Fruit fly (Drosophila melanogaster) whole organism, embryonic: ENCODE results near the gene CG31949.

Source experiments
- B-H1 ChIP-seq: fragments of 200-800 bp; sonication (Bioruptor generic); IDR thresholded peaks from 3 replicates; pipeline ENCODE4 v1.3.6; 2022; ENCODE audit warnings: missing biosample characterization, missing genetic modification characterization
- PHDP ChIP-seq: fragments of 200-800 bp; sonication (Bioruptor generic); optimal IDR thresholded peaks from 3 replicates; lab custom pipeline; 2018; ENCODE audit warnings: missing biosample characterization, mild to moderate bottlenecking, missing genetic modification characterization, moderate library complexity
- Usf ChIP-seq: fragments of 200-800 bp; sonication (Bioruptor generic); optimal IDR thresholded peaks from 2 replicates; lab custom pipeline; 2017; ENCODE audit warnings: missing genotype, missing biosample characterization, missing genetic modification characterization
- crc ChIP-seq: fragments of 200-800 bp; sonication (Bioruptor generic); optimal IDR thresholded peaks from 2 replicates; lab custom pipeline; 2016; ENCODE audit warnings: missing biosample characterization, missing genetic modification characterization
- dan ChIP-seq: fragments of 200-800 bp; sonication (Bioruptor generic); IDR thresholded peaks from 2 replicates; pipeline ENCODE4 v1.3.6; 2022; ENCODE audit warnings: missing biosample characterization, missing genetic modification characterization
- otp ChIP-seq: fragments of 200-800 bp; sonication (Bioruptor generic); IDR thresholded peaks from 3 replicates; pipeline ENCODE4, ENCODE4 v1.3.6; 2022; ENCODE audit warnings: missing biosample characterization, missing genetic modification characterization

dm6 chr2L:2348479-2348878 is 48.6 kb downstream of the CG31949 start:
- no peak for TF ChIP-seq B-H1 (GFP tag; lab: Robert Waterston, UW)
- TF ChIP-seq crc (GFP tag; lab: Kevin White, UChicago), result no peak
- TF ChIP-seq PHDP (tag; lab: Kevin White, UChicago), result no peak
- TF ChIP-seq otp (GFP tag; lab: Robert Waterston, UW), result no peak
- no peak for TF ChIP-seq Usf
- TF ChIP-seq dan (GFP tag; lab: Robert Waterston, UW), result no peak
